Fruit fly (Drosophila melanogaster) whole organism, embryonic: ENCODE measurements around the gene CG42540.
A peak's percentile ranks its signal among the peaks of the same experiment; 100 is the strongest.

ENCODE experiments used
- Abd-B ChIP-seq: fragments of 200-800 bp; sonication (Bioruptor generic); optimal IDR thresholded peaks from 2 replicates; lab custom pipeline; 2018; ENCODE audit warnings: missing biosample characterization, mild to moderate bottlenecking, missing genetic modification characterization, moderate library complexity
- Asciz ChIP-seq: fragments of 200-800 bp; sonication (Bioruptor generic); optimal IDR thresholded peaks from 2 replicates; lab custom pipeline; 2017; ENCODE audit warnings: missing biosample characterization, mild to moderate bottlenecking, missing genetic modification characterization, missing genetic modification reagents
- CG10209 ChIP-seq: fragments of 200-800 bp; sonication (Bioruptor generic); optimal IDR thresholded peaks from 3 replicates; lab custom pipeline; 2017; ENCODE audit warnings: missing biosample characterization, mild to moderate bottlenecking, missing genetic modification characterization, missing genetic modification reagents
- CG11398 ChIP-seq: fragments of 200-800 bp; sonication (Bioruptor generic); optimal IDR thresholded peaks from 2 replicates; lab custom pipeline; 2016; ENCODE audit warnings: missing biosample characterization, missing genetic modification characterization
- CG1233 ChIP-seq: fragments of 200-800 bp; sonication (Bioruptor generic); optimal IDR thresholded peaks from 4 replicates; lab custom pipeline; 2018; ENCODE audit warnings: missing biosample characterization, mild to moderate bottlenecking, missing genetic modification characterization
- CG12942 ChIP-seq: fragments of 200-800 bp; sonication (Bioruptor generic); optimal IDR thresholded peaks from 3 replicates; lab custom pipeline; 2016; ENCODE audit warnings: missing biosample characterization, missing genetic modification characterization
- CG17912 ChIP-seq: fragments of 200-800 bp; sonication (Bioruptor generic); optimal IDR thresholded peaks from 2 replicates; lab custom pipeline; 2018; ENCODE audit warnings: missing biosample characterization, mild to moderate bottlenecking, missing genetic modification characterization
- CG18764 ChIP-seq: fragments of 200-800 bp; sonication (Bioruptor generic); optimal IDR thresholded peaks from 3 replicates; lab custom pipeline; 2016; ENCODE audit warnings: missing biosample characterization, missing genetic modification characterization
- CG31365 ChIP-seq: fragments of 200-800 bp; sonication (Bioruptor generic); optimal IDR thresholded peaks from 2 replicates; lab custom pipeline; 2018; ENCODE audit warnings: missing biosample characterization, mild to moderate bottlenecking, missing genetic modification characterization
- CG31388 ChIP-seq: fragments of 200-800 bp; sonication (Bioruptor generic); optimal IDR thresholded peaks from 2 replicates; lab custom pipeline; 2016; ENCODE audit warnings: missing biosample characterization, missing genetic modification characterization
- CG42726 ChIP-seq: fragments of 200-800 bp; sonication (Bioruptor generic); IDR thresholded peaks from 2 replicates; pipeline ENCODE4 v1.3.6; 2022; ENCODE audit warnings: missing biosample characterization, missing genetic modification characterization; ENCODE audit not compliant: partially characterized antibody
- CG4360 ChIP-seq: fragments of 200-800 bp; sonication (Bioruptor generic); IDR thresholded peaks from 2 replicates; pipeline ENCODE4 v1.3.6; 2022; ENCODE audit warnings: missing biosample characterization, missing genetic modification characterization
- CG5245 ChIP-seq: fragments of 200-800 bp; sonication (Bioruptor generic); optimal IDR thresholded peaks from 3 replicates; lab custom pipeline; 2016; ENCODE audit warnings: missing biosample characterization, missing genetic modification characterization
- CG6175 ChIP-seq: fragments of 200-800 bp; sonication (Bioruptor generic); IDR thresholded peaks from 3 replicates; pipeline ENCODE4 v1.3.6; 2022; ENCODE audit warnings: missing biosample characterization, missing genetic modification characterization
- CG6813 ChIP-seq: fragments of 200-800 bp; sonication (Bioruptor generic); optimal IDR thresholded peaks from 2 replicates; lab custom pipeline; 2017; ENCODE audit warnings: missing biosample characterization, missing genetic modification characterization, mild to moderate bottlenecking, moderate library complexity, missing genetic modification reagents
- CG7928 ChIP-seq: fragments of 200-800 bp; sonication (Bioruptor generic); optimal IDR thresholded peaks from 2 replicates; lab custom pipeline; 2017; ENCODE audit warnings: missing biosample characterization, mild to moderate bottlenecking, missing genetic modification characterization
- CG9215 ChIP-seq: fragments of 200-800 bp; sonication (Bioruptor generic); IDR thresholded peaks from 2 replicates; pipeline ENCODE4 v1.3.6; 2022; ENCODE audit warnings: missing biosample characterization, missing genetic modification characterization
- CTCF ChIP-seq: fragments of 200-800 bp; sonication (Bioruptor generic); optimal IDR thresholded peaks from 2 replicates; lab custom pipeline; 2017; ENCODE audit warnings: missing biosample characterization, mild to moderate bottlenecking, missing genetic modification characterization, moderate library complexity
- HLH54F ChIP-seq: fragments of 200-800 bp; sonication (Bioruptor generic); optimal IDR thresholded peaks from 3 replicates; lab custom pipeline; 2016; ENCODE audit warnings: missing biosample characterization, missing genetic modification characterization
- Hr39 ChIP-seq: fragments of >200 bp; optimal IDR thresholded peaks from 2 replicates; lab custom pipeline; 2017
- Hr51 ChIP-seq, 2 experiments: fragments of 200-800 bp; sonication (Bioruptor generic); optimal IDR thresholded peaks; 2 replicates in 1 of 2; 3 replicates in 1 of 2; lab custom pipeline; 2016 to 2018; ENCODE audit warnings: missing biosample characterization in 2 of 2, missing genetic modification characterization in 2 of 2, mild to moderate bottlenecking in 1 of 2, moderate library complexity in 1 of 2
- Max ChIP-seq: fragments of 200-800 bp; sonication (Bioruptor generic); optimal IDR thresholded peaks from 2 replicates; lab custom pipeline; 2016; ENCODE audit warnings: missing biosample characterization, mild to moderate bottlenecking, missing genetic modification characterization
- Mrtf ChIP-seq: fragments of 200-800 bp; sonication (Bioruptor generic); IDR thresholded peaks from 3 replicates; pipeline ENCODE4 v1.3.6; 2022; ENCODE audit warnings: missing biosample characterization, missing genetic modification characterization
- Nf-YA ChIP-seq: fragments of 200-800 bp; sonication (Bioruptor generic); IDR thresholded peaks from 2 replicates; pipeline ENCODE4 v1.3.6; 2022; ENCODE audit warnings: missing biosample characterization, missing genetic modification characterization
- Oli ChIP-seq: fragments of 200-800 bp; sonication (Bioruptor generic); optimal IDR thresholded peaks from 2 replicates; lab custom pipeline; 2018; ENCODE audit warnings: missing biosample characterization, mild to moderate bottlenecking, missing genetic modification characterization, moderate library complexity
- Optix ChIP-seq: fragments of 200-800 bp; sonication (Bioruptor generic); IDR thresholded peaks from 3 replicates; pipeline ENCODE4 v1.3.6; 2022; ENCODE audit warnings: missing biosample characterization, missing genetic modification characterization
- Scr ChIP-seq: fragments of 200-800 bp; sonication (Bioruptor generic); IDR thresholded peaks from 2 replicates; pipeline ENCODE4 v1.3.6; 2022; ENCODE audit warnings: missing biosample characterization, missing genetic modification characterization; ENCODE audit not compliant: partially characterized antibody
- Ssrp ChIP-seq: fragments of 200-800 bp; sonication (Bioruptor generic); optimal IDR thresholded peaks from 2 replicates; lab custom pipeline; 2018; ENCODE audit warnings: missing biosample characterization, mild to moderate bottlenecking, missing genetic modification characterization, moderate library complexity
- Stat92E ChIP-seq, 3 experiments: fragments of >200 bp in 2 of 3; fragments of 200-800 bp in 1 of 3; sonication (Bioruptor generic) in 1 of 3; optimal IDR thresholded peaks; 2 replicates each; lab custom pipeline; 2017 to 2019; ENCODE audit warnings: missing biosample characterization in 3 of 3, missing genetic modification characterization in 3 of 3, mild to moderate bottlenecking in 1 of 3, moderate library complexity in 1 of 3
- Usf ChIP-seq: fragments of 200-800 bp; sonication (Bioruptor generic); optimal IDR thresholded peaks from 2 replicates; lab custom pipeline; 2017; ENCODE audit warnings: missing genotype, missing biosample characterization, missing genetic modification characterization
- ac ChIP-seq: fragments of 200-800 bp; sonication (Bioruptor generic); optimal IDR thresholded peaks from 3 replicates; lab custom pipeline; 2017; ENCODE audit warnings: missing biosample characterization, mild to moderate bottlenecking, missing genetic modification characterization
- amos ChIP-seq: fragments of 200-800 bp; sonication (Bioruptor generic); IDR thresholded peaks from 2 replicates; pipeline ENCODE4 v1.3.6; 2022; ENCODE audit warnings: missing biosample characterization, missing genetic modification characterization; ENCODE audit not compliant: partially characterized antibody
- fd102C ChIP-seq: fragments of 200-800 bp; sonication (Bioruptor generic); optimal IDR thresholded peaks from 2 replicates; lab custom pipeline; 2018; ENCODE audit warnings: missing biosample characterization, mild to moderate bottlenecking, missing genetic modification characterization, moderate library complexity
- fd3F ChIP-seq: fragments of 200-800 bp; sonication (Bioruptor generic); optimal IDR thresholded peaks from 2 replicates; lab custom pipeline; 2018; ENCODE audit warnings: missing biosample characterization, mild to moderate bottlenecking, missing genetic modification characterization, moderate library complexity
- fru ChIP-seq: fragments of >200 bp; optimal IDR thresholded peaks from 2 replicates; lab custom pipeline; 2017
- gro ChIP-seq: fragments of 200-800 bp; sonication (Bioruptor generic); optimal IDR thresholded peaks from 2 replicates; lab custom pipeline; 2016; ENCODE audit warnings: missing biosample characterization, missing genetic modification characterization
- hbn ChIP-seq: fragments of 200-800 bp; sonication (Bioruptor generic); IDR thresholded peaks from 2 replicates; pipeline ENCODE4 v1.3.6; 2022; ENCODE audit warnings: missing biosample characterization, missing genetic modification characterization; ENCODE audit not compliant: partially characterized antibody
- hkb ChIP-seq, 2 experiments: fragments of 200-800 bp in 1 of 2; fragments of >200 bp in 1 of 2; sonication (Bioruptor generic) in 1 of 2; IDR thresholded peaks in 1 of 2; optimal IDR thresholded peaks in 1 of 2; 2 replicates each; pipeline versions ENCODE4 v1.3.6 to Lab custom; 2017 to 2022; ENCODE audit warnings: missing biosample characterization in 1 of 2, missing genetic modification characterization in 1 of 2
- jumu ChIP-seq: fragments of 200-800 bp; sonication (Bioruptor generic); optimal IDR thresholded peaks from 3 replicates; lab custom pipeline; 2016; ENCODE audit warnings: missing biosample characterization, missing genetic modification characterization
- kah ChIP-seq: fragments of 200-800 bp; sonication (Bioruptor generic); optimal IDR thresholded peaks from 2 replicates; lab custom pipeline; 2018; ENCODE audit warnings: missing biosample characterization, mild to moderate bottlenecking, missing genetic modification characterization
- kay ChIP-seq: fragments of 200-800 bp; sonication (Bioruptor generic); optimal IDR thresholded peaks from 2 replicates; lab custom pipeline; 2016; ENCODE audit warnings: missing biosample characterization, missing genetic modification characterization
- kni ChIP-seq: fragments of 200-800 bp; sonication (Bioruptor generic); optimal IDR thresholded peaks from 3 replicates; lab custom pipeline; 2017; ENCODE audit warnings: mild to moderate bottlenecking, missing biosample characterization, missing genetic modification reagents, missing genetic modification characterization
- nerfin-1 ChIP-seq: fragments of 200-800 bp; sonication (Bioruptor generic); optimal IDR thresholded peaks from 3 replicates; lab custom pipeline; 2019; ENCODE audit warnings: missing biosample characterization, mild to moderate bottlenecking, missing genetic modification characterization, moderate library complexity
- nmo ChIP-seq: fragments of 200-800 bp; sonication (Bioruptor generic); optimal IDR thresholded peaks from 2 replicates; lab custom pipeline; 2018; ENCODE audit warnings: missing biosample characterization, mild to moderate bottlenecking, missing genetic modification characterization, moderate library complexity
- sd ChIP-seq: fragments of 200-800 bp; sonication (Bioruptor generic); optimal IDR thresholded peaks from 3 replicates; lab custom pipeline; 2018; ENCODE audit warnings: missing biosample characterization, mild to moderate bottlenecking, missing genetic modification characterization, moderate library complexity
- slou ChIP-seq: fragments of 200-800 bp; sonication (Bioruptor generic); optimal IDR thresholded peaks from 3 replicates; lab custom pipeline; 2016; ENCODE audit warnings: missing biosample characterization, missing genetic modification characterization
- so ChIP-seq: fragments of 200-800 bp; sonication (Bioruptor generic); IDR thresholded peaks from 3 replicates; pipeline ENCODE4 v1.3.6; 2022; ENCODE audit warnings: missing biosample characterization, missing genetic modification characterization
- ttk ChIP-seq: fragments of 200-800 bp; sonication (Bioruptor generic); IDR thresholded peaks from 2 replicates; pipeline ENCODE4 v2.1.2; 2022; ENCODE audit warnings: missing biosample characterization, missing genetic modification characterization
- twi ChIP-seq: fragments of 200-800 bp; optimal IDR thresholded peaks from 2 replicates; lab custom pipeline; 2019; ENCODE audit warnings: missing biosample characterization, mild to moderate bottlenecking, missing genetic modification characterization, moderate library complexity
- vfl ChIP-seq: fragments of 200-800 bp; sonication (Bioruptor generic); optimal IDR thresholded peaks from 2 replicates; lab custom pipeline; 2016; ENCODE audit warnings: missing biosample characterization, missing genetic modification characterization
- vvl ChIP-seq: fragments of 200-800 bp; sonication (Bioruptor generic); IDR thresholded peaks from 2 replicates; pipeline ENCODE4 v1.3.6; 2022; ENCODE audit warnings: missing biosample characterization, missing genetic modification characterization
- zen ChIP-seq: fragments of 200-800 bp; sonication (Bioruptor generic); optimal IDR thresholded peaks from 3 replicates; lab custom pipeline; 2018; ENCODE audit warnings: missing biosample characterization, mild to moderate bottlenecking, missing genetic modification characterization, moderate library complexity

Gene CG42540

dm6 chr3L:4521809-4522208, 34.1 kb upstream of the CG42540 start (continued):
- TF ChIP-seq CG42726 (GFP tag; lab: Robert Waterston, UW) (no peak), ac (GFP tag; lab: Kevin White, UChicago) (no peak), slou (GFP tag; lab: Kevin White, UChicago) (no peak), amos (no peak), fd3F (GFP tag; lab: Kevin White, UChicago) (peak; percentile 53), Abd-B (GFP tag; lab: Kevin White, UChicago) (no peak), Mrtf (GFP tag; lab: Robert Waterston, UW) (no peak), kni (GFP tag; lab: Kevin White, UChicago) (no peak), Usf (GFP tag; lab: Kevin White, UChicago) (no peak), CG4360 (GFP tag; lab: Robert Waterston, UW) (no peak), vfl (no peak), kay (GFP tag; lab: Kevin White, UChicago) (no peak), gro (GFP tag; lab: Kevin White, UChicago) (peak; percentile 68), CG6175 (GFP tag; lab: Robert Waterston, UW) (no peak), vvl (GFP tag; lab: Robert Waterston, UW) (no peak), CG31365 (tag; lab: Kevin White, UChicago) (no peak), Hr39 (lab: Kevin White, UChicago) (no peak), HLH54F (GFP tag; lab: Kevin White, UChicago) (no peak), twi (tag; lab: Kevin White, UChicago) (no peak), CG18764 (GFP tag; lab: Kevin White, UChicago) (peak; percentile 20), so (peak; percentile 22; the same call in 1 of the 3 replicates), zen (tag; lab: Kevin White, UChicago) (no peak), fru (lab: Kevin White, UChicago) (no peak), Max (GFP tag; lab: Kevin White, UChicago) (peak; percentile 23), jumu (GFP tag; lab: Kevin White, UChicago) (no peak), fd102C (GFP tag; lab: Kevin White, UChicago) (no peak), CG9215 (GFP tag; lab: Robert Waterston, UW) (no peak), CG1233 (GFP tag; lab: Kevin White, UChicago) (no peak), CG31388 (no peak), CG10209 (GFP tag; lab: Kevin White, UChicago) (peak; percentile 47), ttk (GFP tag; lab: Robert Waterston, UW) (no peak), CG17912 (no peak), CTCF (no peak), Nf-YA (GFP tag; lab: Robert Waterston, UW) (no peak), Optix (GFP tag; lab: Robert Waterston, UW) (no peak), hbn (GFP tag; lab: Robert Waterston, UW) (no peak), Oli (tag; lab: Kevin White, UChicago) (no peak), Asciz (GFP tag; lab: Kevin White, UChicago) (peak; percentile 43), Stat92E (GFP tag; optimal IDR thresholded peaks at IDR 0.05; lab: Kevin White, UChicago) (no peak), Scr (GFP tag; lab: Robert Waterston, UW) (no peak), hkb (optimal IDR thresholded peaks at IDR 0.05; lab: Kevin White, UChicago) (no peak), hkb (GFP tag; IDR thresholded peaks at IDR 0.05; lab: Robert Waterston, UW) (peak; percentile 76), Hr51 (GFP tag; optimal IDR thresholded peaks at IDR 0.05; lab: Kevin White, UChicago) (no peak), Ssrp (tag; lab: Kevin White, UChicago) (no peak), CG5245 (GFP tag; lab: Kevin White, UChicago) (no peak), nerfin-1 (no peak), CG12942 (no peak), nmo (GFP tag; lab: Kevin White, UChicago) (no peak), CG7928 (GFP tag; lab: Kevin White, UChicago) (no peak), CG11398 (GFP tag; lab: Kevin White, UChicago) (no peak), CG6813 (peak; percentile 62), kah (GFP tag; lab: Kevin White, UChicago) (no peak), sd (tag; lab: Kevin White, UChicago) (peak; percentile 66)
